Fruit fly (Drosophila melanogaster) whole organism, pupa: ENCODE measurements around the gene mRpL45.

Experiments
- CG10348 ChIP-seq: fragments of 200-800 bp; sonication (Bioruptor generic); IDR thresholded peaks from 2 replicates; pipeline ENCODE4 v1.3.6; 2022; ENCODE audit warnings: missing biosample characterization, missing genetic modification characterization
- CG13204 ChIP-seq: fragments of 200-800 bp; sonication (Bioruptor generic); optimal IDR thresholded peaks from 2 replicates; lab custom pipeline; 2018; ENCODE audit warnings: missing biosample characterization, mild to moderate bottlenecking, missing genetic modification characterization, moderate library complexity
- CG14655 ChIP-seq: fragments of 200-800 bp; sonication (Bioruptor generic); optimal IDR thresholded peaks from 3 replicates; lab custom pipeline; 2017; ENCODE audit warnings: mild to moderate bottlenecking, missing biosample characterization, missing genetic modification reagents, missing genetic modification characterization
- CG15710 ChIP-seq: fragments of 200-800 bp; sonication (Bioruptor generic); optimal IDR thresholded peaks from 2 replicates; lab custom pipeline; 2018; ENCODE audit warnings: missing biosample characterization, mild to moderate bottlenecking, missing genetic modification characterization, moderate library complexity
- CG34367 ChIP-seq: fragments of 200-800 bp; sonication (Bioruptor generic); optimal IDR thresholded peaks from 2 replicates; lab custom pipeline; 2018; ENCODE audit warnings: missing biosample characterization, mild to moderate bottlenecking, missing genetic modification characterization
- CG4496 ChIP-seq: fragments of 200-800 bp; sonication (Bioruptor generic); IDR thresholded peaks from 3 replicates; pipeline ENCODE4 v1.3.6; 2022; ENCODE audit warnings: missing biosample characterization, missing genetic modification characterization
- CG8301 ChIP-seq: fragments of 200-800 bp; sonication (Bioruptor generic); optimal IDR thresholded peaks from 2 replicates; lab custom pipeline; 2018; ENCODE audit warnings: missing biosample characterization, mild to moderate bottlenecking, missing genetic modification characterization
- D1 ChIP-seq: fragments of 200-800 bp; sonication (Bioruptor generic); optimal IDR thresholded peaks from 2 replicates; lab custom pipeline; 2018; ENCODE audit warnings: missing biosample characterization, mild to moderate bottlenecking, missing genetic modification characterization, moderate library complexity
- EcR ChIP-seq: fragments of 200-800 bp; sonication (Bioruptor generic); optimal IDR thresholded peaks from 3 replicates; lab custom pipeline; 2019; ENCODE audit warnings: missing biosample characterization, missing genetic modification characterization, mild to moderate bottlenecking, moderate library complexity, missing genetic modification reagents
- Pif1B ChIP-seq: fragments of 200-800 bp; sonication (Bioruptor generic); optimal IDR thresholded peaks from 3 replicates; lab custom pipeline; 2016; ENCODE audit warnings: missing biosample characterization, missing genetic modification characterization
- Snoo ChIP-seq: fragments of 200-800 bp; sonication (Bioruptor generic); optimal IDR thresholded peaks from 3 replicates; lab custom pipeline; 2017; ENCODE audit warnings: missing biosample characterization, mild to moderate bottlenecking, missing genetic modification characterization, inconsistent platforms

dm6 chr3R:22590668-22591275 is 27.5 kb upstream of the mRpL45 start:
- TF ChIP-seq CG8301 (tag; lab: Kevin White, UChicago) (peak; percentile 75), CG13204 (no peak), CG4496 (GFP tag; lab: Robert Waterston, UW) (peak; percentile 46), CG10348 (GFP tag; lab: Robert Waterston, UW) (0 out of 2 replicates have a peak, but pooled peaks have one; percentile 39), EcR (GFP tag; lab: Kevin White, UChicago) (no peak), CG14655 (GFP tag; lab: Kevin White, UChicago) (peak; percentile 86), Pif1B (GFP tag; lab: Kevin White, UChicago) (peak; percentile 36), CG34367 (tag; lab: Kevin White, UChicago) (peak; percentile 18), Snoo (tag; lab: Kevin White, UChicago) (no peak), CG15710 (peak; percentile 46), D1 (no peak)
